Worm (Caenorhabditis elegans): ENCODE data around the gene K10H10.6.

K10H10.6 gene

ce11 chrII:14502997-14503396 is at the start of gene K10H10.6:
K10H10.6 (plus strand) TSS chrII:14503297.
- no peak for TF ChIP-seq him-1 (tag; optimal IDR thresholded peaks at IDR 0.05)
- TF ChIP-seq dao-5 (tag; optimal IDR thresholded peaks at IDR 0.05) = no peak
- TF ChIP-seq W03F9.2 (tag; optimal IDR thresholded peaks at IDR 0.05) = no peak

ce11 chrII:14455332-14455731 is 47.8 kb upstream of the K10H10.6 start, which contains the start of gene dmsr-6:
dmsr-6 (plus strand) TSS chrII:14455632.
- TF ChIP-seq him-1 (tag; optimal IDR thresholded peaks at IDR 0.05) (no peak), W03F9.2 (tag; optimal IDR thresholded peaks at IDR 0.05) (no peak), dao-5 (tag; optimal IDR thresholded peaks at IDR 0.05) (no peak)

ce11 chrII:14470020-14470419 is 33.1 kb upstream of the K10H10.6 start:
- TF ChIP-seq W03F9.2 (tag; optimal IDR thresholded peaks at IDR 0.05) = no peak
- no peak for TF ChIP-seq dao-5 (tag; optimal IDR thresholded peaks at IDR 0.05)
- TF ChIP-seq him-1 (tag; optimal IDR thresholded peaks at IDR 0.05) = no peak

ce11 chrII:14474700-14475099 is 28.4 kb upstream of the K10H10.6 start:
- no peak for TF ChIP-seq him-1 (tag; optimal IDR thresholded peaks at IDR 0.05)
- TF ChIP-seq W03F9.2 (tag; optimal IDR thresholded peaks at IDR 0.05) = no peak
- no peak for TF ChIP-seq dao-5 (tag; optimal IDR thresholded peaks at IDR 0.05)

- no peak for TF ChIP-seq him-1 (tag; optimal IDR thresholded peaks at IDR 0.05)
Measured at ce11 chrII:14479583-14480245, 23.4 kb upstream of the K10H10.6 start, which contains the start of gene C13B4.1. C13B4.1 (minus strand) TSS chrII:14479633.

ce11 chrII:14480772-14481171 is 22.3 kb upstream of the K10H10.6 start:
- TF ChIP-seq dao-5 (tag; optimal IDR thresholded peaks at IDR 0.05) = no peak
- no peak for TF ChIP-seq him-1 (tag; optimal IDR thresholded peaks at IDR 0.05)
- TF ChIP-seq W03F9.2 (tag; optimal IDR thresholded peaks at IDR 0.05) = no peak

ce11 chrII:14483813-14484212 is 19.3 kb upstream of the K10H10.6 start:
- no peak for TF ChIP-seq him-1 (tag; optimal IDR thresholded peaks at IDR 0.05)
- no peak for TF ChIP-seq W03F9.2 (tag; optimal IDR thresholded peaks at IDR 0.05)
- no peak for TF ChIP-seq dao-5 (tag; optimal IDR thresholded peaks at IDR 0.05)

ce11 chrII:14488661-14489060 is 14.4 kb upstream of the K10H10.6 start, which contains the start of gene usp-14:
usp-14 (minus strand) TSS chrII:14488688.
- TF ChIP-seq him-1 (tag; optimal IDR thresholded peaks at IDR 0.05) = no peak
- TF ChIP-seq dao-5 (tag; optimal IDR thresholded peaks at IDR 0.05) = no peak
- TF ChIP-seq W03F9.2 (tag; optimal IDR thresholded peaks at IDR 0.05) = peak; percentile 59

- TF ChIP-seq W03F9.2 (tag; optimal IDR thresholded peaks at IDR 0.05) = no peak
- no peak for TF ChIP-seq dao-5 (tag; optimal IDR thresholded peaks at IDR 0.05)
- no peak for TF ChIP-seq him-1 (tag; optimal IDR thresholded peaks at IDR 0.05)
Measured at ce11 chrII:14489407-14489806, 13.7 kb upstream of the K10H10.6 start, which contains the start of gene vnut-1. vnut-1 (plus strand) TSS chrII:14489802.

ce11 chrII:14492592-14493196 is 10.4 kb upstream of the K10H10.6 start:
- TF ChIP-seq dao-5 (tag; optimal IDR thresholded peaks at IDR 0.05) (no peak), him-1 (tag; optimal IDR thresholded peaks at IDR 0.05) (no peak), W03F9.2 (tag; optimal IDR thresholded peaks at IDR 0.05) (no peak)

- TF ChIP-seq W03F9.2 (tag; optimal IDR thresholded peaks at IDR 0.05) = no peak
- TF ChIP-seq dao-5 (tag; optimal IDR thresholded peaks at IDR 0.05) = no peak
- TF ChIP-seq him-1 (tag; optimal IDR thresholded peaks at IDR 0.05) = no peak
Measured at ce11 chrII:14494014-14494413, 9.1 kb upstream of the K10H10.6 start.

ce11 chrII:14494414-14494463 is 8.9 kb upstream of the K10H10.6 start, which contains the start of gene cysl-2:
cysl-2 (minus strand) TSS chrII:14494451.
- TF ChIP-seq dao-5 (tag; optimal IDR thresholded peaks at IDR 0.05) = no peak

- no peak for TF ChIP-seq W03F9.2 (tag; optimal IDR thresholded peaks at IDR 0.05)
- no peak for TF ChIP-seq him-1 (tag; optimal IDR thresholded peaks at IDR 0.05)
- TF ChIP-seq dao-5 (tag; optimal IDR thresholded peaks at IDR 0.05) = no peak
Measured at ce11 chrII:14494464-14494863, 8.6 kb upstream of the K10H10.6 start.

- TF ChIP-seq him-1 (tag; optimal IDR thresholded peaks at IDR 0.05) = no peak
- TF ChIP-seq dao-5 (tag; optimal IDR thresholded peaks at IDR 0.05) = no peak
- no peak for TF ChIP-seq W03F9.2 (tag; optimal IDR thresholded peaks at IDR 0.05)
Measured at ce11 chrII:14495341-14495740, 7.8 kb upstream of the K10H10.6 start.

ce11 chrII:14496809-14497208 is 6.3 kb upstream of the K10H10.6 start:
- TF ChIP-seq him-1 (tag; optimal IDR thresholded peaks at IDR 0.05) (peak; percentile 66), W03F9.2 (tag; optimal IDR thresholded peaks at IDR 0.05) (peak; percentile 21), dao-5 (tag; optimal IDR thresholded peaks at IDR 0.05) (peak; percentile 57)
